Worm (Caenorhabditis elegans) whole organism, late embryonic: Measurements from ENCODE around the gene aps-2.
A peak's percentile ranks its signal among the peaks of the same experiment; 100 is the strongest.

Experiments
- C08G9.2 ChIP-seq: sonication (generic microtip); optimal IDR thresholded peaks from 2 replicates; lab custom pipeline; 2016; ENCODE audit warnings: mild to moderate bottlenecking, missing genetic modification characterization, moderate library complexity, missing compliant biosample characterization
- F13H6.1 ChIP-seq: sonication (generic microtip); optimal IDR thresholded peaks from 2 replicates; lab custom pipeline; 2016; ENCODE audit warnings: missing genetic modification characterization, missing compliant biosample characterization
- K02D7.2 ChIP-seq: sonication (generic microtip); optimal IDR thresholded peaks from 2 replicates; lab custom pipeline; 2017; ENCODE audit warnings: mild to moderate bottlenecking, missing genetic modification characterization, missing compliant biosample characterization
- K09A11.1 ChIP-seq: sonication (generic microtip); optimal IDR thresholded peaks from 2 replicates; lab custom pipeline; 2017; ENCODE audit warnings: antibody characterized with exemption, mild to moderate bottlenecking, missing genetic modification characterization, missing compliant biosample characterization; ENCODE audit not compliant: insufficient read depth
- T23F11.4 ChIP-seq: fragments of 200-800 bp; sonication (Bioruptor generic); optimal IDR thresholded peaks from 2 replicates; lab custom pipeline; 2018; ENCODE audit warnings: mild to moderate bottlenecking, missing genetic modification characterization, missing compliant biosample characterization
- Y22D7AL.16 ChIP-seq: sonication (generic microtip); optimal IDR thresholded peaks from 2 replicates; lab custom pipeline; 2016; ENCODE audit warnings: missing genetic modification characterization, missing compliant biosample characterization
- ahr-1 ChIP-seq: sonication (generic microtip); optimal IDR thresholded peaks from 2 replicates; lab custom pipeline; 2016; ENCODE audit warnings: missing genetic modification characterization, missing compliant biosample characterization
- ceh-14 ChIP-seq: sonication (generic microtip); optimal IDR thresholded peaks from 2 replicates; lab custom pipeline; 2016; ENCODE audit warnings: missing genotype, missing genetic modification characterization, missing compliant biosample characterization
- ceh-18 ChIP-seq: sonication (generic microtip); optimal IDR thresholded peaks from 2 replicates; lab custom pipeline; 2016; ENCODE audit warnings: missing genetic modification characterization, missing compliant biosample characterization
- ceh-19 ChIP-seq: fragments of 200-800 bp; sonication (Bioruptor generic); optimal IDR thresholded peaks from 2 replicates; lab custom pipeline; 2018; ENCODE audit warnings: mild to moderate bottlenecking, missing genetic modification characterization, missing compliant biosample characterization
- ceh-2 ChIP-seq: sonication (generic microtip); optimal IDR thresholded peaks from 2 replicates; lab custom pipeline; 2016; ENCODE audit warnings: missing genotype, missing genetic modification characterization, missing compliant biosample characterization
- ceh-22 ChIP-seq: sonication (generic microtip); optimal IDR thresholded peaks from 2 replicates; lab custom pipeline; 2017; ENCODE audit warnings: missing biosample characterization, missing genetic modification characterization
- ceh-24 ChIP-seq: sonication (generic microtip); optimal IDR thresholded peaks from 2 replicates; lab custom pipeline; 2016; ENCODE audit warnings: mild to moderate bottlenecking, missing genetic modification characterization, missing compliant biosample characterization
- ceh-30 ChIP-seq: fragments of 150-350 bp; optimal IDR thresholded peaks from 2 replicates; lab custom pipeline; 2014; ENCODE audit warnings: missing biosample characterization, missing genetic modification characterization
- ceh-31 ChIP-seq: sonication (generic microtip); optimal IDR thresholded peaks from 2 replicates; lab custom pipeline; 2016; ENCODE audit warnings: missing genetic modification characterization, missing compliant biosample characterization
- ceh-34 ChIP-seq: sonication (generic microtip); optimal IDR thresholded peaks from 2 replicates; lab custom pipeline; 2016; ENCODE audit warnings: mild to moderate bottlenecking, missing genetic modification characterization, missing compliant biosample characterization
- ceh-48 ChIP-seq: sonication (generic microtip); optimal IDR thresholded peaks from 2 replicates; lab custom pipeline; 2016; ENCODE audit warnings: missing genetic modification characterization, inconsistent platforms, missing compliant biosample characterization
- ceh-6 ChIP-seq: fragments of 200-800 bp; sonication (Bioruptor generic); optimal IDR thresholded peaks from 2 replicates; lab custom pipeline; 2018; ENCODE audit warnings: mild to moderate bottlenecking, missing genetic modification characterization, missing compliant biosample characterization
- ceh-9 ChIP-seq: sonication (generic microtip); optimal IDR thresholded peaks from 2 replicates; lab custom pipeline; 2016; ENCODE audit warnings: mild to moderate bottlenecking, missing genetic modification characterization, inconsistent platforms, missing compliant biosample characterization
- che-1 ChIP-seq: sonication (generic microtip); optimal IDR thresholded peaks from 2 replicates; lab custom pipeline; 2016; ENCODE audit warnings: mild to moderate bottlenecking, missing genetic modification characterization, missing compliant biosample characterization
- dmd-4 ChIP-seq: sonication (generic microtip); optimal IDR thresholded peaks from 2 replicates; lab custom pipeline; 2016; ENCODE audit warnings: borderline replicate concordance, missing genetic modification characterization, missing compliant biosample characterization
- dve-1 ChIP-seq: sonication (generic microtip); optimal IDR thresholded peaks from 2 replicates; lab custom pipeline; 2017; ENCODE audit warnings: antibody characterized with exemption, mild to moderate bottlenecking, missing genetic modification characterization, missing compliant biosample characterization
- elt-4 ChIP-seq: sonication (generic microtip); optimal IDR thresholded peaks from 2 replicates; lab custom pipeline; 2016; ENCODE audit warnings: missing genetic modification characterization, missing compliant biosample characterization
- ets-4 ChIP-seq: sonication (generic microtip); optimal IDR thresholded peaks from 2 replicates; lab custom pipeline; 2016; ENCODE audit warnings: missing genetic modification characterization, missing compliant biosample characterization
- eyg-1 ChIP-seq: sonication (generic microtip); optimal IDR thresholded peaks from 2 replicates; lab custom pipeline; 2016; ENCODE audit warnings: missing genotype, missing genetic modification characterization, missing compliant biosample characterization
- fkh-10 ChIP-seq: fragments of 150-350 bp; optimal IDR thresholded peaks from 2 replicates; lab custom pipeline; 2014; ENCODE audit warnings: missing biosample characterization, missing genetic modification reagents, missing genetic modification characterization
- gmeb-2 ChIP-seq: sonication (generic microtip); optimal IDR thresholded peaks from 2 replicates; lab custom pipeline; 2016; ENCODE audit warnings: missing genetic modification characterization, inconsistent platforms, missing compliant biosample characterization
- hlh-13 ChIP-seq: fragments of 200-800 bp; sonication (Bioruptor generic); optimal IDR thresholded peaks from 2 replicates; lab custom pipeline; 2018; ENCODE audit warnings: mild to moderate bottlenecking, missing genetic modification characterization, missing compliant biosample characterization
- hlh-30 ChIP-seq: sonication (generic microtip); optimal IDR thresholded peaks from 2 replicates; lab custom pipeline; 2017; ENCODE audit warnings: antibody characterized with exemption, missing genetic modification characterization, missing compliant biosample characterization; ENCODE audit not compliant: insufficient read depth
- hlh-6 ChIP-seq: sonication (generic microtip); optimal IDR thresholded peaks from 2 replicates; lab custom pipeline; 2016; ENCODE audit warnings: missing genotype, missing genetic modification characterization, missing compliant biosample characterization
- hlh-8 ChIP-seq: sonication (generic microtip); optimal IDR thresholded peaks from 2 replicates; lab custom pipeline; 2016; ENCODE audit warnings: missing genotype, missing genetic modification characterization, missing compliant biosample characterization
- lim-6 ChIP-seq: sonication (generic microtip); optimal IDR thresholded peaks from 2 replicates; lab custom pipeline; 2016; ENCODE audit warnings: missing genetic modification characterization, missing compliant biosample characterization
- lin-11 ChIP-seq: fragments of 200-800 bp; sonication (Bioruptor generic); optimal IDR thresholded peaks from 2 replicates; lab custom pipeline; 2018; ENCODE audit warnings: mild to moderate bottlenecking, missing genetic modification characterization, missing compliant biosample characterization
- mec-3 ChIP-seq: sonication (generic microtip); optimal IDR thresholded peaks from 2 replicates; lab custom pipeline; 2016; ENCODE audit warnings: borderline replicate concordance, missing genetic modification characterization, missing compliant biosample characterization
- nfya-1 ChIP-seq: sonication (generic microtip); optimal IDR thresholded peaks from 2 replicates; lab custom pipeline; 2017; ENCODE audit warnings: missing genetic modification characterization, mild to moderate bottlenecking, missing compliant biosample characterization, antibody characterized with exemption, moderate library complexity
- nhr-11 ChIP-seq: fragments of 150-350 bp; optimal IDR thresholded peaks from 2 replicates; lab custom pipeline; 2014; ENCODE audit warnings: missing biosample characterization, missing genetic modification characterization
- nhr-232 ChIP-seq: sonication (generic microtip); optimal IDR thresholded peaks from 2 replicates; lab custom pipeline; 2016; ENCODE audit warnings: missing genetic modification characterization, missing compliant biosample characterization
- odd-2 ChIP-seq: sonication (generic microtip); optimal IDR thresholded peaks from 2 replicates; lab custom pipeline; 2017; ENCODE audit warnings: antibody characterized with exemption, mild to moderate bottlenecking, missing genetic modification characterization, missing compliant biosample characterization
- pax-1 ChIP-seq: fragments of 150-350 bp; optimal IDR thresholded peaks from 2 replicates; lab custom pipeline; 2014; ENCODE audit warnings: missing biosample characterization, missing genetic modification characterization
- pha-2 ChIP-seq: sonication (generic microtip); optimal IDR thresholded peaks from 2 replicates; lab custom pipeline; 2017; ENCODE audit warnings: mild to moderate bottlenecking, missing genetic modification characterization, missing compliant biosample characterization
- pha-4 ChIP-seq: fragments of 150-350 bp; optimal IDR thresholded peaks from 2 replicates; lab custom pipeline; 2018; ENCODE audit warnings: missing biosample characterization, missing genetic modification reagents, missing genetic modification characterization
- pqm-1 ChIP-seq: sonication (generic microtip); optimal IDR thresholded peaks from 2 replicates; lab custom pipeline; 2016; ENCODE audit warnings: missing genetic modification characterization, missing compliant biosample characterization
- pros-1 ChIP-seq: fragments of 150-350 bp; optimal IDR thresholded peaks from 2 replicates; lab custom pipeline; 2014; ENCODE audit warnings: missing biosample characterization, missing genetic modification reagents, missing genetic modification characterization
- rnt-1 ChIP-seq: sonication (generic microtip); optimal IDR thresholded peaks from 2 replicates; lab custom pipeline; 2016; ENCODE audit warnings: missing genetic modification characterization, missing compliant biosample characterization
- sdc-2 ChIP-seq: sonication (generic microtip); optimal IDR thresholded peaks from 2 replicates; lab custom pipeline; 2016; ENCODE audit warnings: missing genotype, missing genetic modification characterization, missing compliant biosample characterization
- sox-2 ChIP-seq: fragments of 200-800 bp; sonication (Bioruptor generic); IDR thresholded peaks from 2 replicates; pipeline ENCODE4 v1.3.6; 2022; ENCODE audit warnings: missing genetic modification reagents, missing genetic modification characterization, missing compliant biosample characterization
- sox-4 ChIP-seq: sonication (generic microtip); optimal IDR thresholded peaks from 2 replicates; lab custom pipeline; 2017; ENCODE audit warnings: mild to moderate bottlenecking, missing genetic modification characterization, inconsistent platforms, missing compliant biosample characterization
- syd-9 ChIP-seq: sonication (generic microtip); optimal IDR thresholded peaks from 2 replicates; lab custom pipeline; 2016; ENCODE audit warnings: mild to moderate bottlenecking, missing genetic modification characterization, moderate library complexity, missing compliant biosample characterization
- tbx-7 ChIP-seq: sonication (generic microtip); optimal IDR thresholded peaks from 2 replicates; lab custom pipeline; 2016; ENCODE audit warnings: missing genotype, missing genetic modification characterization, missing compliant biosample characterization
- ttx-3 ChIP-seq: sonication (generic microtip); optimal IDR thresholded peaks from 2 replicates; lab custom pipeline; 2016; ENCODE audit warnings: missing genetic modification reagents, missing genetic modification characterization, missing compliant biosample characterization
- unc-42 ChIP-seq: sonication (generic microtip); optimal IDR thresholded peaks from 2 replicates; lab custom pipeline; 2016; ENCODE audit warnings: missing genotype, missing genetic modification characterization, missing compliant biosample characterization
- unc-86 ChIP-seq: sonication (generic microtip); optimal IDR thresholded peaks from 2 replicates; lab custom pipeline; 2016; ENCODE audit warnings: missing genetic modification characterization, missing compliant biosample characterization
- zip-5 ChIP-seq: sonication (generic microtip); optimal IDR thresholded peaks from 2 replicates; lab custom pipeline; 2016; ENCODE audit warnings: missing genetic modification characterization, missing compliant biosample characterization
- ztf-16 ChIP-seq: sonication (generic microtip); optimal IDR thresholded peaks from 2 replicates; lab custom pipeline; 2017; ENCODE audit warnings: missing genetic modification characterization, missing compliant biosample characterization

aps-2 gene

DNA sequence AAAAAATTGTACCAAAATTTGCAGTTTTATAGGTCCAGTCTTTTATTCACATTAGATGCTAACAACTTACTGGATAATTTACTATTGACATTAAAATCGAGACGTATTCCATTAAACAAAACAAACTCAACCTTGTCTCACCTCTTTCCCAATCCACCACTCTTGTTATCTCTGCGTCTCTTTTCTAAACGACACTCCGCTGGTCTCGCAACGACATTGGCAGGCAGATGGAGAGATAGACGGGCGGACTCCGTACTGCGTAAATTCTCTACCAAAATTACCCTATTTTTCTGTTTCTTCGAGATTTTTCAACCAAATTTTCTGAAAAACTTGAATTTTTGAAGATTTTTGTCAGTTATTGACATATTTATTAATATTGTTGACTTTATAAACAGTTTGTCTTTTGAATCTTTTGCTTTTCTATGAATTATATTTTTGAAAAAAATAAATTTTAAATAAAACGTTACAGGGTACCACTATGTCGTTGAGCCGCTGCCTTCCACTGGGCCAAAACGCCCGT is 11.3 kb downstream of the aps-2 start, which contains the start of gene asb-2:
Gene asb-2 (plus strand): TSS at position 470 of the 520 bp plus-strand sequence.
- TF ChIP-seq pqm-1 (tag; lab: Kevin White, UChicago) (no peak), lim-6 (tag; lab: Kevin White, UChicago) (no peak), dve-1 (tag; lab: Kevin White, UChicago) (peak; percentile 57), unc-86 (tag; lab: Kevin White, UChicago) (no peak), hlh-30 (peak; percentile 6), ceh-48 (tag; lab: Kevin White, UChicago) (no peak), F13H6.1 (tag; lab: Kevin White, UChicago) (no peak), dmd-4 (tag; lab: Kevin White, UChicago) (no peak), ceh-2 (tag; lab: Kevin White, UChicago) (no peak), ceh-14 (no peak), ceh-34 (no peak), syd-9 (no peak), hlh-8 (tag; lab: Kevin White, UChicago) (no peak), ceh-30 (no peak), ceh-24 (tag; lab: Kevin White, UChicago) (no peak), nhr-232 (no peak), K02D7.2 (tag; lab: Kevin White, UChicago) (no peak), ztf-16 (no peak), ceh-22 (no peak), K09A11.1 (tag; lab: Kevin White, UChicago) (no peak), ceh-18 (tag; lab: Kevin White, UChicago) (peak; percentile 47), hlh-13 (no peak), rnt-1 (tag; lab: Kevin White, UChicago) (no peak), zip-5 (tag; lab: Kevin White, UChicago) (no peak), pax-1 (tag; lab: Kevin White, UChicago) (peak; percentile 22), pros-1 (tag; lab: Kevin White, UChicago) (peak; percentile 26), C08G9.2 (tag; lab: Kevin White, UChicago) (no peak), unc-42 (tag; lab: Kevin White, UChicago) (peak; percentile 8), che-1 (tag; lab: Kevin White, UChicago) (no peak), sox-2 (GFP tag; lab: Robert Waterston, UW) (no peak), hlh-6 (tag; lab: Kevin White, UChicago) (no peak), ahr-1 (tag; lab: Kevin White, UChicago) (no peak), ceh-9 (no peak), lin-11 (tag; lab: Kevin White, UChicago) (no peak), mec-3 (tag; lab: Kevin White, UChicago) (no peak), odd-2 (no peak), Y22D7AL.16 (no peak), tbx-7 (no peak), pha-2 (tag; lab: Kevin White, UChicago) (no peak), elt-4 (tag; lab: Kevin White, UChicago) (no peak), sdc-2 (tag; lab: Kevin White, UChicago) (peak; percentile 49), ceh-6 (no peak), ets-4 (tag; lab: Kevin White, UChicago) (no peak), sox-4 (tag; lab: Kevin White, UChicago) (no peak), gmeb-2 (tag; lab: Kevin White, UChicago) (no peak), nfya-1 (tag; lab: Kevin White, UChicago) (peak; percentile 88), ceh-31 (tag; lab: Kevin White, UChicago) (peak; percentile 17), T23F11.4 (no peak), pha-4 (tag; lab: Kevin White, UChicago) (no peak), ceh-19 (GFP tag; lab: Kevin White, UChicago) (no peak), eyg-1 (tag; lab: Kevin White, UChicago) (no peak), nhr-11 (tag; lab: Kevin White, UChicago) (no peak), ttx-3 (tag; lab: Kevin White, UChicago) (no peak), fkh-10 (GFP tag; lab: Kevin White, UChicago) (no peak)
